Fruit fly (Drosophila melanogaster): ENCODE measurements around the gene CG10512.

Gene CG10512

dm6 chr3L:21229764-21230163, 27.0 kb downstream of the CG10512 start:
- TF ChIP-seq CTCF (optimal IDR thresholded peaks at IDR 0.05) (no peak), CG8478 (optimal IDR thresholded peaks at IDR 0.05) (no peak)

dm6 chr3L:21230762-21231161, 28.0 kb downstream of the CG10512 start:
- TF ChIP-seq CTCF (optimal IDR thresholded peaks at IDR 0.05): no peak
- TF ChIP-seq CG8478 (optimal IDR thresholded peaks at IDR 0.05): no peak

- no peak for TF ChIP-seq CG8478 (optimal IDR thresholded peaks at IDR 0.05)
- no peak for TF ChIP-seq CTCF (optimal IDR thresholded peaks at IDR 0.05)
Measured at dm6 chr3L:21236959-21237551, 34.3 kb downstream of the CG10512 start.

dm6 chr3L:21238377-21238776, 35.7 kb downstream of the CG10512 start:
- TF ChIP-seq CTCF (optimal IDR thresholded peaks at IDR 0.05): no peak
- no peak for TF ChIP-seq CG8478 (optimal IDR thresholded peaks at IDR 0.05)

dm6 chr3L:21239999-21240509, 37.3 kb downstream of the CG10512 start:
- TF ChIP-seq CG8478 (optimal IDR thresholded peaks at IDR 0.05) (no peak), CTCF (optimal IDR thresholded peaks at IDR 0.05) (no peak)

- TF ChIP-seq CTCF (optimal IDR thresholded peaks at IDR 0.05) (no peak), CG8478 (optimal IDR thresholded peaks at IDR 0.05) (no peak)
Measured at dm6 chr3L:21241447-21241983, 38.8 kb downstream of the CG10512 start.

- TF ChIP-seq CTCF (optimal IDR thresholded peaks at IDR 0.05) (no peak), CG8478 (optimal IDR thresholded peaks at IDR 0.05) (no peak)
Measured at dm6 chr3L:21242958-21243357, 40.2 kb downstream of the CG10512 start.

- TF ChIP-seq CTCF (optimal IDR thresholded peaks at IDR 0.05): no peak
- TF ChIP-seq CG8478 (optimal IDR thresholded peaks at IDR 0.05): no peak
Measured at dm6 chr3L:21243417-21243816, 40.7 kb downstream of the CG10512 start.

dm6 chr3L:21251381-21251780, 48.7 kb downstream of the CG10512 start:
- TF ChIP-seq CTCF (optimal IDR thresholded peaks at IDR 0.05) (no peak), CG8478 (optimal IDR thresholded peaks at IDR 0.05) (no peak)

- TF ChIP-seq CTCF (optimal IDR thresholded peaks at IDR 0.05) (no peak), CG8478 (optimal IDR thresholded peaks at IDR 0.05) (no peak)
Measured at dm6 chr3L:21252525-21252924, 49.8 kb downstream of the CG10512 start.

dm6 chr3L:21252932-21253760, 50.4 kb downstream of the CG10512 start:
- no peak for TF ChIP-seq CG8478 (optimal IDR thresholded peaks at IDR 0.05)
- no peak for TF ChIP-seq CTCF (optimal IDR thresholded peaks at IDR 0.05)

dm6 chr3L:21253761-21254523, 51.2 kb downstream of the CG10512 start:
- TF ChIP-seq CTCF (optimal IDR thresholded peaks at IDR 0.05) (no peak), CG8478 (optimal IDR thresholded peaks at IDR 0.05) (no peak)

- TF ChIP-seq CTCF (optimal IDR thresholded peaks at IDR 0.05) (no peak), CG8478 (optimal IDR thresholded peaks at IDR 0.05) (no peak)
Measured at dm6 chr3L:21254524-21254972, 51.8 kb downstream of the CG10512 start.

dm6 chr3L:21256062-21257023, 53.6 kb downstream of the CG10512 start:
- TF ChIP-seq CG8478 (optimal IDR thresholded peaks at IDR 0.05) (no peak), CTCF (optimal IDR thresholded peaks at IDR 0.05) (no peak)

Data from S2 (cell line).